Worm (Caenorhabditis elegans): ENCODE results near the gene F53H8.3.

F53H8.3 gene

ce11 chrX:977958-978686 lies 39.8 kb downstream of the F53H8.3 start, which contains the start of gene abhd-3.2:
Gene abhd-3.2 (minus strand): TSS chrX:978008.
- TF ChIP-seq nhr-67 (tag; optimal IDR thresholded peaks at IDR 0.05) = no peak
- no peak for TF ChIP-seq lsy-12 (tag; optimal IDR thresholded peaks at IDR 0.05)
- TF ChIP-seq fkh-2 (tag; optimal IDR thresholded peaks at IDR 0.05) = no peak
- no peak for TF ChIP-seq nhr-76 (tag; optimal IDR thresholded peaks at IDR 0.05)
- TF ChIP-seq nhr-77 (tag; optimal IDR thresholded peaks at IDR 0.05) = no peak
- peak; percentile 10 for TF ChIP-seq nfya-1 (tag; optimal IDR thresholded peaks at IDR 0.05; ENCODE audit: insufficient read depth)
- no peak for TF ChIP-seq zag-1 (tag; optimal IDR thresholded peaks at IDR 0.05)
- TF ChIP-seq skn-1 (tag; optimal IDR thresholded peaks at IDR 0.05) = no peak
- TF ChIP-seq ZK546.5 (tag; optimal IDR thresholded peaks at IDR 0.05) = no peak
- no peak for TF ChIP-seq R02D3.7 (tag; optimal IDR thresholded peaks at IDR 0.05)
- TF ChIP-seq ztf-4 (tag; optimal IDR thresholded peaks at IDR 0.05) = no peak
- TF ChIP-seq ceh-82 (tag; optimal IDR thresholded peaks at IDR 0.05) = no peak
- no peak for TF ChIP-seq egl-5 (tag; optimal IDR thresholded peaks at IDR 0.05)
- peak; percentile 73 for TF ChIP-seq pha-4 (tag; optimal IDR thresholded peaks at IDR 0.05)
- no peak for TF ChIP-seq egl-27 (tag; optimal IDR thresholded peaks at IDR 0.05)
- TF ChIP-seq pqm-1 (tag; optimal IDR thresholded peaks at IDR 0.05) = peak; percentile 100
- TF ChIP-seq fkh-10 (GFP tag; optimal IDR thresholded peaks at IDR 0.05) = no peak
- no peak for TF ChIP-seq lin-39 (tag; optimal IDR thresholded peaks at IDR 0.05)
- no peak for TF ChIP-seq daf-12 (tag; optimal IDR thresholded peaks at IDR 0.05)
- TF ChIP-seq fos-1 (tag; optimal IDR thresholded peaks at IDR 0.05) = peak; percentile 70
- TF ChIP-seq nhr-12 (tag; optimal IDR thresholded peaks at IDR 0.05) = no peak
- TF ChIP-seq nhr-43 (tag; optimal IDR thresholded peaks at IDR 0.05; ENCODE audit: poor library complexity, severe bottlenecking) = no peak
- no peak for TF ChIP-seq aly-2 (tag; optimal IDR thresholded peaks at IDR 0.05)
- no peak for TF ChIP-seq nhr-11 (tag; optimal IDR thresholded peaks at IDR 0.05)
- no peak for TF ChIP-seq ceh-16 (tag; optimal IDR thresholded peaks at IDR 0.05)
- TF ChIP-seq mml-1 (tag; optimal IDR thresholded peaks at IDR 0.05) = no peak
- TF ChIP-seq elt-1 (tag; optimal IDR thresholded peaks at IDR 0.05) = no peak
- TF ChIP-seq elt-2 (tag; optimal IDR thresholded peaks at IDR 0.05) = peak; percentile 100
- TF ChIP-seq eor-1 (tag; optimal IDR thresholded peaks at IDR 0.05) = no peak
- TF ChIP-seq lin-15B (tag; optimal IDR thresholded peaks at IDR 0.05) = no peak
- TF ChIP-seq tbx-2 (tag; optimal IDR thresholded peaks at IDR 0.05) = no peak
- no peak for TF ChIP-seq unc-39 (tag; optimal IDR thresholded peaks at IDR 0.05)
- TF ChIP-seq nhr-237 (tag; optimal IDR thresholded peaks at IDR 0.05) = no peak
- TF ChIP-seq sea-2 (GFP tag; optimal IDR thresholded peaks at IDR 0.05) = no peak
- peak; percentile 15 for TF ChIP-seq ceh-28 (tag; optimal IDR thresholded peaks at IDR 0.05)
- no peak for TF ChIP-seq hmg-11 (tag; optimal IDR thresholded peaks at IDR 0.05)
- no peak for TF ChIP-seq snpc-4 (tag; optimal IDR thresholded peaks at IDR 0.05)
- TF ChIP-seq unc-62 (GFP tag; optimal IDR thresholded peaks at IDR 0.05) = no peak
- TF ChIP-seq ztf-11 (tag; optimal IDR thresholded peaks at IDR 0.05) = no peak
- TF ChIP-seq ama-1 (optimal IDR thresholded peaks at IDR 0.05) = no peak
- peak; percentile 84 for TF ChIP-seq jun-1 (tag; optimal IDR thresholded peaks at IDR 0.05)
- no peak for TF ChIP-seq mdl-1 (tag; optimal IDR thresholded peaks at IDR 0.05)
- TF ChIP-seq elt-3 (tag; optimal IDR thresholded peaks at IDR 0.05) = peak in 2 of 3 experiments; percentile 59 to 77
- no peak for TF ChIP-seq nhr-28 (tag; optimal IDR thresholded peaks at IDR 0.05)
- no peak for TF ChIP-seq nhr-25 (tag; optimal IDR thresholded peaks at IDR 0.05)
